Fruit fly (Drosophila melanogaster): Measurements from ENCODE around the gene CG11693.

Gene CG11693

DNA sequence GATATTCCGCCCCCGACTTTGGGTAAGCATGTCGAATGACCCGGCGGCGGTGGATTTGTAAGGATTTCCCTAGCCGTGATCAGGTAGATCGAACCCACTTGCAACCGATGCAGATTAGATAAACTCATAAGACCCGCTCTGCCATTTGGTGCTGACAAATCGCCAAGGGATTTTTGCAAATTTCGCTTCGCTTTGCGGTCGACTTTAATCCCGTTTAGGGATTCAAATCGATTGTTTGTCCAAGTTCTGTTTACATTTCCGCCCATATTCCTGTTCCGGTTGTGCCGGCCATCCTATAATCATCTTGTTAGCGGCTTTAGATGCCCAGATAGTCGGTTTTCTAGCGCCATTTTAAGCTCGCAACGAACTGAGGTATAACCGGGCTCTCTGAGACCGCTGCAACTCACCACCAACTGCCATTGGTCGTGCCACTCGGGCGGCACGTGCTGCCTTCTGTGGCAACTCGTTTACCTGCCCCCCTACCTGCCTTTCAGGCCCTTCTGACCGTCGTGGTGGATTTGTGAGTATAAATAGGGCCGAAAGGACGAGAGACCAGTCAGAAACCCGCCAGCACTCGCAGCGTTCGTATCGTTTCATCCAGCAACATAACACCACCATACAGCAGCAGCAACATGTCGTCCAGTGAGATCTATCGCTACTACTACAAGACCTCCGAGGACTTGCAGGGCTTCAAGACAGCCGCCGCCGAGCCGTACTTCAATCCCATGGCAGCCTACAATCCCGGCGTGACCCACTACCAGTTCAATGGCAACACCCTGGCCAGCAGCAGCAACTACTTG lies 32.9 kb downstream of the CG11693 start, which contains the start of gene ato (continued):
- TF ChIP-seq Doc3 (GFP tag; IDR thresholded peaks at IDR 0.05; ENCODE audit: partially characterized antibody), result no peak
- TF ChIP-seq tx (GFP tag; optimal IDR thresholded peaks at IDR 0.05), result no peak
- TF ChIP-seq CG18476 (GFP tag; optimal IDR thresholded peaks at IDR 0.05), result no peak
- peak; percentile 80 for TF ChIP-seq crol (GFP tag; IDR thresholded peaks at IDR 0.05)
- TF ChIP-seq org-1 (GFP tag; optimal IDR thresholded peaks at IDR 0.05), result no peak
- TF ChIP-seq Vsx1 (GFP tag; optimal IDR thresholded peaks at IDR 0.05), result no peak
- no peak for TF ChIP-seq Hey (tag; optimal IDR thresholded peaks at IDR 0.05)
- TF ChIP-seq tap (tag; optimal IDR thresholded peaks at IDR 0.05), result no peak
- no peak for TF ChIP-seq CG7928 (GFP tag; optimal IDR thresholded peaks at IDR 0.05)
- TF ChIP-seq CG10209 (GFP tag; optimal IDR thresholded peaks at IDR 0.05), result no peak
- no peak for TF ChIP-seq Atf-2 (GFP tag; optimal IDR thresholded peaks at IDR 0.05)
- no peak for TF ChIP-seq CG3281 (GFP tag; optimal IDR thresholded peaks at IDR 0.05)
- no peak for TF ChIP-seq run (tag; optimal IDR thresholded peaks at IDR 0.05)
- TF ChIP-seq da (GFP tag; optimal IDR thresholded peaks at IDR 0.05), result no peak
- no peak for TF ChIP-seq pho (GFP tag; optimal IDR thresholded peaks at IDR 0.05)
- peak; percentile 94 for TF ChIP-seq CG15479 (GFP tag; optimal IDR thresholded peaks at IDR 0.05)

DNA sequence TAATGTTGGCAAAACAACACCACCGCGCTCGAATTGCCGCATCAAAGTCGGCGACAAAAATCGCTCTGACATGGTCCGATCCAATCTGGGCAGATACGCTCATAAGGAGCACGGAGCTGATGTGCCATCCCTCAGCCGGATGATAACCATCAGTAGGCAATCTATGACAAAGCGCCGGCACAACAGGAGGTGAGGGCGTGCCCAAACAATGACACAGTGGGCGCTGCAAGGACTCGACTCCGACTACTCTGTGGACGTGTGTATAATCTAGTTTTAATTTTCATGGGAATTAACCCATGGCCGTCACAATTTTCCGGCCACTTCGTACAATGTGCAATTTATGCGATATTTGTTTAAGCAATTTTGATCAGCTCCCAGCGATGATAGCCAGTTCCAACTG lies 35.5 kb downstream of the CG11693 start:
- TF ChIP-seq CG15479 (GFP tag; optimal IDR thresholded peaks at IDR 0.05) (peak; percentile 32), prd (optimal IDR thresholded peaks at IDR 0.05) (no peak), prd (GFP tag; IDR thresholded peaks at IDR 0.05) (peak; percentile 72; the same call in 2 of the 3 replicates), klu (GFP tag; IDR thresholded peaks at IDR 0.05) (no peak), D (optimal IDR thresholded peaks at IDR 0.05) (peak; percentile 76), D (GFP tag; optimal IDR thresholded peaks at IDR 0.05) (no peak), Abd-B (GFP tag; optimal IDR thresholded peaks at IDR 0.05) (no peak), tll (GFP tag; optimal IDR thresholded peaks at IDR 0.05) (peak in 1 of 2 experiments; percentile 10), zf30C (GFP tag; optimal IDR thresholded peaks at IDR 0.05) (no peak), CG10209 (GFP tag; optimal IDR thresholded peaks at IDR 0.05) (no peak), Hmx (GFP tag; optimal IDR thresholded peaks at IDR 0.05) (no peak), CG8359 (GFP tag; optimal IDR thresholded peaks at IDR 0.05; ENCODE audit: borderline replicate concordance) (no peak), twi (tag; optimal IDR thresholded peaks at IDR 0.05) (peak; percentile 77), hth (optimal IDR thresholded peaks at IDR 0.05) (no peak), ems (GFP tag; optimal IDR thresholded peaks at IDR 0.05) (no peak), al (GFP tag; IDR thresholded peaks at IDR 0.05) (no peak), zen (tag; optimal IDR thresholded peaks at IDR 0.05) (peak; percentile 89), ERR (GFP tag; optimal IDR thresholded peaks at IDR 0.05) (no peak)

DNA sequence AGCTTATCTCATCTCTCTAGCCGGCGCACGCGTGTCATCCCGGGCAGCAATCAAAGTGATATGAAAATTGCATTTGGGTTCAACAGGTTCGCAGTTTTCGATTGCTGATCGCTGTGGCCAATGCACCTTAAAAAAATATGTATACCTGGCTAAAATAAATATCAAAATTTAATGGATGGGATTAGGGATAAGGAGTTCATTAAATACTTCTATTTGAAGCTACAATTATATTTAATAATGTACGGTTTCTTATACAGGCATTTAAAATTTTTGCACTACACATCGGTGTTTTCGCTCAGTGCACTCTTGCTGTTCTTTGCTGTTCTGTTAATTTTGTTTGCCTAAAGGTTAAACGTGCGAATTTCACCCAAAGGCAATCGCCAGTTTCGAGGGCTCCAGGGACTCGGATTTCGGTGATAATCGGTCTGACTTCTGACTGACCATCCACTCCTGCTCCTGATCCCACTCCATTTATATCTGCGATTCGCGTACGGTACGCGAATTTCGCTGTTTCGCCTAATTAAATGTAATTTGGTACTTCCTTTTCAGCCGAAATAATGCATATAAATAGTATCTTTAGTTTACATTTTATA lies 37.9 kb downstream of the CG11693 start:
- TF ChIP-seq CG18619 (GFP tag; optimal IDR thresholded peaks at IDR 0.05) (no peak), wdn (GFP tag; IDR thresholded peaks at IDR 0.05) (no peak), D (optimal IDR thresholded peaks at IDR 0.05) (no peak), D (GFP tag; optimal IDR thresholded peaks at IDR 0.05) (no peak), Ets65A (GFP tag) (peak; percentile 27)

DNA sequence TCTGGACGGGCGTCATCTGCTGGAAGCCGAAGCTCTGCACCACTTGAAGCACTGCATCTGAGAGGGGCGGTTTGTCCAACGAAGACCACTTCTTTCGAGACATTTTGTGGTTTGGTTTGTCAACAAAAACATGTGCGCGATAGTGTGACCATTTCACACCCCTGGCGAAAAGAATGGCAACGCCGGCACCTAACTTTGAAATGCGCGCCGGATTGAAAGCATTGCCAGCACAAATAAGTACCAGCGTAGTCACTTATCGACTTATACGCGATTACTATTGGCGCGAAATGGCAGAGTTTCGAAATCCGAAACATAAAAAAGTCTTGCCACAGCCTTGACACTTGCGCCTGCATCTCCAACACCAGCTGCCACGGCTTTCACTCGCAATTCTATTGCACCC lies 40.8 kb downstream of the CG11693 start, which contains the start of gene CG9630:
Gene CG9630 (minus strand): TSS at position 157 of the 400 bp plus-strand sequence.
- TF ChIP-seq sob (GFP tag; IDR thresholded peaks at IDR 0.05), result no peak
- peak; percentile 66 for TF ChIP-seq phol (tag; optimal IDR thresholded peaks at IDR 0.05)
- TF ChIP-seq CG31365 (tag; optimal IDR thresholded peaks at IDR 0.05), result no peak
- TF ChIP-seq Neu2 (GFP tag; optimal IDR thresholded peaks at IDR 0.05; ENCODE audit: borderline replicate concordance), result no peak
- TF ChIP-seq E2f1 (GFP tag; IDR thresholded peaks at IDR 0.05), result no peak
- TF ChIP-seq Nf-YB (GFP tag; optimal IDR thresholded peaks at IDR 0.05), result no peak
- TF ChIP-seq Dp (GFP tag; optimal IDR thresholded peaks at IDR 0.05), result peak; percentile 100
- TF ChIP-seq jing (GFP tag; optimal IDR thresholded peaks at IDR 0.05), result no peak
- TF ChIP-seq dysf (GFP tag; IDR thresholded peaks at IDR 0.05), result no peak
- peak; percentile 100 for TF ChIP-seq CG9215 (GFP tag; IDR thresholded peaks at IDR 0.05)
- no peak for TF ChIP-seq HLHmδ (GFP tag; optimal IDR thresholded peaks at IDR 0.05)
- TF ChIP-seq Bgb (GFP tag; IDR thresholded peaks at IDR 0.05; ENCODE audit: partially characterized antibody), result peak; percentile 73

All from whole organism, embryonic.